Worm (Caenorhabditis elegans) whole organism, L2 larva: ENCODE measurements around the gene F55G7.3.
A peak's percentile ranks its signal among the peaks of the same experiment; 100 is the strongest.

Source experiments
- Y55F3AM.14 ChIP-seq: fragments of 200-800 bp; sonication (Bioruptor generic); optimal IDR thresholded peaks from 2 replicates; lab custom pipeline; 2018; ENCODE audit warnings: mild to moderate bottlenecking, missing genetic modification characterization, missing compliant biosample characterization
- alr-1 ChIP-seq: fragments of 150-350 bp; optimal IDR thresholded peaks from 2 replicates; lab custom pipeline; 2014; ENCODE audit warnings: missing biosample characterization, missing genetic modification characterization
- ama-1 ChIP-seq: fragments of 150-350 bp; optimal IDR thresholded peaks from 2 replicates; lab custom pipeline; 2018; ENCODE audit warnings: inconsistent platforms
- ceh-82 ChIP-seq: fragments of 150-350 bp; optimal IDR thresholded peaks from 2 replicates; lab custom pipeline; 2014; ENCODE audit warnings: missing biosample characterization, missing genetic modification characterization
- elt-1 ChIP-seq: fragments of 150-350 bp; optimal IDR thresholded peaks from 2 replicates; lab custom pipeline; 2014; ENCODE audit warnings: missing biosample characterization, missing genetic modification characterization
- lin-11 ChIP-seq: fragments of 150-350 bp; sonication (generic microtip); optimal IDR thresholded peaks from 2 replicates; lab custom pipeline; 2014; ENCODE audit warnings: missing biosample characterization, missing genetic modification characterization, inconsistent platforms, mixed read lengths
- lin-39 ChIP-seq: fragments of 150-350 bp; optimal IDR thresholded peaks from 2 replicates; lab custom pipeline; 2014; ENCODE audit warnings: missing biosample characterization, missing genetic modification reagents, missing genetic modification characterization
- nhr-77 ChIP-seq: fragments of 150-350 bp; optimal IDR thresholded peaks from 2 replicates; lab custom pipeline; 2014; ENCODE audit warnings: missing biosample characterization, missing genetic modification characterization
- ztf-11 ChIP-seq: sonication (generic microtip); optimal IDR thresholded peaks from 2 replicates; lab custom pipeline; 2017; ENCODE audit warnings: missing biosample characterization, missing genetic modification characterization
- ztf-4 ChIP-seq: fragments of 150-350 bp; optimal IDR thresholded peaks from 2 replicates; lab custom pipeline; 2014; ENCODE audit warnings: missing biosample characterization, missing genetic modification characterization

DNA sequence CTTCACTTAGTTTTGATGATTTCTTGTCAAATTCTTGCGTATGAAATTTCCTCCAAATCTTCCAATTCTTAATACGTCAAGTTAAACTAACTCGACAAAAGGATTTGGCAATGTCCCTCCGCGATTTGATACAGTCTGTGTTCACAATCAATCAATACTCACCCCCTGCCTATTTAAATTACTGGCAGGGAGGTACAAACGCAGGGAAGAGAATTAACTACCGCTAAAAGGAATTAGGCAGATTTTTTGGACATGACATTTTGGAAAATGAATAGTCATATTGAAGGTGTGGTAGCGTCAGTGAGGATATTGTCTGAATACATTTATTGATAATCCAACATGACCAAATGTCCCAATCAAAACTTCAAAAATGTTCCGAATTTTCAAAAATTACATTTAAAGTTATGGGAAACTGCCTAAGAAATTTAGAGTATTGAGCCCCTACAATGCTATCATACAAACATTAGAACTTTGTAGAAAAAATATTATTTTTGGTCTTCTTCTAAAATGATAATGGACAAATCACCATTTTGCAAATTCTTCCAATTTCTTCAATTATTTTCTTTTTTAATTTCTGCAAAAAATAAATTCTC, 4.4 kb downstream of the F55G7.3 start:
- peak; percentile 51 for TF ChIP-seq ama-1
- TF ChIP-seq alr-1 (tag; lab: Kevin White, UChicago), result no peak
- no peak for TF ChIP-seq elt-1 (tag; lab: Kevin White, UChicago)
- TF ChIP-seq lin-11 (tag; lab: Kevin White, UChicago), result peak; percentile 76
- TF ChIP-seq ztf-11 (tag; lab: Kevin White, UChicago), result peak; percentile 77
- TF ChIP-seq nhr-77 (tag; lab: Kevin White, UChicago), result peak; percentile 98
- peak; percentile 93 for TF ChIP-seq lin-39
- TF ChIP-seq ztf-4 (tag; lab: Kevin White, UChicago), result peak; percentile 91
- peak; percentile 96 for TF ChIP-seq ceh-82 (tag; lab: Kevin White, UChicago)
- peak; percentile 92 for TF ChIP-seq Y55F3AM.14 (GFP tag; lab: Kevin White, UChicago)
